Worm (Caenorhabditis elegans): ENCODE measurements around the gene ets-10.

The ets-10 gene

ce11 chrX:4284470-4284869 lies 481 bp downstream of the ets-10 start:
- TF ChIP-seq hnd-1 (tag; optimal IDR thresholded peaks at IDR 0.05) (no peak), tra-4 (tag; optimal IDR thresholded peaks at IDR 0.05) (no peak), tbx-11 (GFP tag; IDR thresholded peaks at IDR 0.05) (no peak), ceh-13 (GFP tag; optimal IDR thresholded peaks at IDR 0.05) (no peak), flt-1 (GFP tag; IDR thresholded peaks at IDR 0.05) (no peak), ama-1 (optimal IDR thresholded peaks at IDR 0.05) (no peak), hmg-4 (GFP tag; optimal IDR thresholded peaks at IDR 0.05) (no peak), hmbx-1 (tag; optimal IDR thresholded peaks at IDR 0.05) (no peak), sea-1 (GFP tag; conservative IDR thresholded peaks at IDR 0.05) (no peak), ceh-36 (tag; optimal IDR thresholded peaks at IDR 0.05) (no peak), B0310.2 (tag; optimal IDR thresholded peaks at IDR 0.05) (no peak), pes-1 (GFP tag; IDR thresholded peaks at IDR 0.05) (no peak), tbx-37 (GFP tag; conservative IDR thresholded peaks at IDR 0.05) (no peak), scrt-1 (GFP tag; IDR thresholded peaks at IDR 0.05) (no peak), aly-1 (tag; optimal IDR thresholded peaks at IDR 0.05) (no peak), ets-7 (tag; optimal IDR thresholded peaks at IDR 0.05) (no peak)

- TF ChIP-seq ceh-13 (GFP tag; optimal IDR thresholded peaks at IDR 0.05), result no peak
- no peak for TF ChIP-seq ets-7 (tag; optimal IDR thresholded peaks at IDR 0.05)
- TF ChIP-seq ceh-36 (tag; optimal IDR thresholded peaks at IDR 0.05), result no peak
- TF ChIP-seq F13C5.2 (tag; optimal IDR thresholded peaks at IDR 0.05), result no peak
- TF ChIP-seq tbx-11 (GFP tag; IDR thresholded peaks at IDR 0.05), result no peak
- TF ChIP-seq tra-4 (tag; optimal IDR thresholded peaks at IDR 0.05), result no peak
- TF ChIP-seq sea-1 (GFP tag; conservative IDR thresholded peaks at IDR 0.05), result no peak
Measured at ce11 chrX:4285669-4286174, 1.7 kb downstream of the ets-10 start, which contains the start of gene cka-2. Gene cka-2, plus strand, starts transcription at chrX:4286124.

ce11 chrX:4289805-4290204 lies 5.8 kb downstream of the ets-10 start:
- TF ChIP-seq ceh-36 (tag; optimal IDR thresholded peaks at IDR 0.05), result no peak
- TF ChIP-seq flt-1 (GFP tag; IDR thresholded peaks at IDR 0.05), result no peak
- no peak for TF ChIP-seq sea-1 (GFP tag; conservative IDR thresholded peaks at IDR 0.05)
- TF ChIP-seq hnd-1 (tag; optimal IDR thresholded peaks at IDR 0.05), result no peak
- TF ChIP-seq F13C5.2 (tag; optimal IDR thresholded peaks at IDR 0.05), result no peak
- TF ChIP-seq B0310.2 (tag; optimal IDR thresholded peaks at IDR 0.05), result no peak
- no peak for TF ChIP-seq hmbx-1 (tag; optimal IDR thresholded peaks at IDR 0.05)
- TF ChIP-seq pes-1 (GFP tag; IDR thresholded peaks at IDR 0.05), result no peak
- no peak for TF ChIP-seq tbx-11 (GFP tag; IDR thresholded peaks at IDR 0.05)
- no peak for TF ChIP-seq tbx-37 (GFP tag; conservative IDR thresholded peaks at IDR 0.05)
- no peak for TF ChIP-seq scrt-1 (GFP tag; IDR thresholded peaks at IDR 0.05)
- TF ChIP-seq tra-4 (tag; optimal IDR thresholded peaks at IDR 0.05), result no peak
- TF ChIP-seq hmg-4 (GFP tag; optimal IDR thresholded peaks at IDR 0.05), result no peak
- TF ChIP-seq ama-1 (optimal IDR thresholded peaks at IDR 0.05), result no peak
- TF ChIP-seq aly-1 (tag; optimal IDR thresholded peaks at IDR 0.05), result no peak
- TF ChIP-seq ceh-13 (GFP tag; optimal IDR thresholded peaks at IDR 0.05), result no peak
- no peak for TF ChIP-seq ets-7 (tag; optimal IDR thresholded peaks at IDR 0.05)

ce11 chrX:4294957-4295356 lies 11.0 kb downstream of the ets-10 start:
- TF ChIP-seq hmg-4 (GFP tag; optimal IDR thresholded peaks at IDR 0.05), result no peak
- TF ChIP-seq hnd-1 (tag; optimal IDR thresholded peaks at IDR 0.05), result no peak
- no peak for TF ChIP-seq aly-1 (tag; optimal IDR thresholded peaks at IDR 0.05)
- no peak for TF ChIP-seq hmbx-1 (tag; optimal IDR thresholded peaks at IDR 0.05)
- no peak for TF ChIP-seq tbx-37 (GFP tag; conservative IDR thresholded peaks at IDR 0.05)
- no peak for TF ChIP-seq flt-1 (GFP tag; IDR thresholded peaks at IDR 0.05)
- no peak for TF ChIP-seq tbx-11 (GFP tag; IDR thresholded peaks at IDR 0.05)
- TF ChIP-seq F13C5.2 (tag; optimal IDR thresholded peaks at IDR 0.05), result no peak
- no peak for TF ChIP-seq tra-4 (tag; optimal IDR thresholded peaks at IDR 0.05)
- TF ChIP-seq ceh-36 (tag; optimal IDR thresholded peaks at IDR 0.05), result no peak
- TF ChIP-seq sea-1 (GFP tag; conservative IDR thresholded peaks at IDR 0.05), result no peak
- TF ChIP-seq ets-7 (tag; optimal IDR thresholded peaks at IDR 0.05), result no peak
- TF ChIP-seq scrt-1 (GFP tag; IDR thresholded peaks at IDR 0.05), result no peak

- TF ChIP-seq F13C5.2 (tag; optimal IDR thresholded peaks at IDR 0.05) (no peak), aly-1 (tag; optimal IDR thresholded peaks at IDR 0.05) (no peak), ets-7 (tag; optimal IDR thresholded peaks at IDR 0.05) (no peak), hmg-4 (GFP tag; optimal IDR thresholded peaks at IDR 0.05) (no peak), pes-1 (GFP tag; IDR thresholded peaks at IDR 0.05) (no peak), tbx-37 (GFP tag; conservative IDR thresholded peaks at IDR 0.05) (no peak), tra-4 (tag; optimal IDR thresholded peaks at IDR 0.05) (no peak)
Measured at ce11 chrX:4295917-4296316, 11.9 kb downstream of the ets-10 start.

- TF ChIP-seq tra-4 (tag; optimal IDR thresholded peaks at IDR 0.05), result no peak
- TF ChIP-seq scrt-1 (GFP tag; IDR thresholded peaks at IDR 0.05), result no peak
Measured at ce11 chrX:4297452-4297851, 13.5 kb downstream of the ets-10 start, which contains the start of gene paf-2. Gene paf-2, minus strand, starts transcription at chrX:4297741.

ce11 chrX:4303200-4303599 lies 19.2 kb downstream of the ets-10 start:
- TF ChIP-seq sea-1 (GFP tag; conservative IDR thresholded peaks at IDR 0.05) (no peak), hmg-4 (GFP tag; optimal IDR thresholded peaks at IDR 0.05) (no peak), flt-1 (GFP tag; IDR thresholded peaks at IDR 0.05) (no peak), ceh-36 (tag; optimal IDR thresholded peaks at IDR 0.05) (no peak)

- no peak for TF ChIP-seq scrt-1 (GFP tag; IDR thresholded peaks at IDR 0.05)
- TF ChIP-seq F13C5.2 (tag; optimal IDR thresholded peaks at IDR 0.05), result no peak
- TF ChIP-seq hnd-1 (tag; optimal IDR thresholded peaks at IDR 0.05), result no peak
- TF ChIP-seq sea-1 (GFP tag; conservative IDR thresholded peaks at IDR 0.05), result no peak
- no peak for TF ChIP-seq ets-7 (tag; optimal IDR thresholded peaks at IDR 0.05)
Measured at ce11 chrX:4306861-4307260, 22.9 kb downstream of the ets-10 start, which contains the start of gene pqn-15. Gene pqn-15, minus strand, starts transcription at chrX:4306961.

All from whole organism, early embryonic.